Worm (Caenorhabditis elegans) whole organism, L1 larva: ENCODE results near the gene cyp-13B2.

Experiments used
- C04F5.9 ChIP-seq: sonication (generic microtip); optimal IDR thresholded peaks from 2 replicates; lab custom pipeline; 2016; ENCODE audit warnings: missing genetic modification characterization, missing compliant biosample characterization
- C16A3.4 ChIP-seq: fragments of 150-350 bp; optimal IDR thresholded peaks from 2 replicates; lab custom pipeline; 2014; ENCODE audit warnings: missing biosample characterization, missing genetic modification characterization
- C34B4.2 ChIP-seq: sonication (generic microtip); optimal IDR thresholded peaks from 2 replicates; lab custom pipeline; 2017; ENCODE audit warnings: mild to moderate bottlenecking, missing genetic modification characterization, missing compliant biosample characterization
- ama-1 ChIP-seq: fragments of 150-350 bp; optimal IDR thresholded peaks from 2 replicates; lab custom pipeline; 2014
- blmp-1 ChIP-seq: fragments of 150-350 bp; optimal IDR thresholded peaks from 2 replicates; lab custom pipeline; 2014; ENCODE audit warnings: missing biosample characterization, missing genetic modification characterization
- dsc-1 ChIP-seq: sonication (generic microtip); optimal IDR thresholded peaks from 2 replicates; lab custom pipeline; 2016; ENCODE audit warnings: mild to moderate bottlenecking, missing genetic modification characterization, missing compliant biosample characterization
- efl-1 ChIP-seq, 4 experiments: fragments of 150-350 bp; optimal IDR thresholded peaks in 3 of 4; peaks in 1 of 4; 1 replicate in 1 of 4; 2 replicates in 3 of 4; lab custom pipeline; 2014; ENCODE audit warnings: missing biosample characterization in 2 of 4, missing genetic modification characterization in 2 of 4, missing genetic modification reagents in 2 of 4
- efl-3 ChIP-seq: fragments of 200-800 bp; sonication (Bioruptor generic); optimal IDR thresholded peaks from 2 replicates; lab custom pipeline; 2018; ENCODE audit warnings: mild to moderate bottlenecking, missing genetic modification characterization, missing compliant biosample characterization
- egl-27 ChIP-seq, 2 experiments: fragments of 150-350 bp in 1 of 2; sonication (generic microtip); optimal IDR thresholded peaks; 3 replicates each; lab custom pipeline; 2017 to 2018; ENCODE audit warnings: missing biosample characterization in 2 of 2, missing genetic modification characterization in 2 of 2, missing genetic modification reagents in 2 of 2
- elt-2 ChIP-seq: sonication (generic microtip); optimal IDR thresholded peaks from 2 replicates; lab custom pipeline; 2016; ENCODE audit warnings: missing genetic modification characterization, mild to moderate bottlenecking, inconsistent platforms, missing compliant biosample characterization, missing genetic modification reagents
- hlh-4 ChIP-seq: sonication (generic microtip); optimal IDR thresholded peaks from 2 replicates; lab custom pipeline; 2016; ENCODE audit warnings: mild to moderate bottlenecking, missing genetic modification characterization, missing compliant biosample characterization
- hpl-2 ChIP-seq: fragments of 150-350 bp; optimal IDR thresholded peaks from 2 replicates; lab custom pipeline; 2014; ENCODE audit warnings: missing biosample characterization, missing genetic modification reagents, missing genetic modification characterization
- irx-1 ChIP-seq: sonication (generic microtip); optimal IDR thresholded peaks from 2 replicates; lab custom pipeline; 2016; ENCODE audit warnings: missing genetic modification characterization, missing compliant biosample characterization
- isw-1 ChIP-seq: fragments of 200-800 bp; sonication (Bioruptor generic); IDR thresholded peaks from 2 replicates; pipeline ENCODE4 v1.3.6; 2022; ENCODE audit warnings: missing genetic modification characterization, missing compliant biosample characterization
- lin-14 ChIP-seq: fragments of 200-800 bp; sonication (Bioruptor generic); optimal IDR thresholded peaks from 2 replicates; lab custom pipeline; 2018; ENCODE audit warnings: mild to moderate bottlenecking, missing genetic modification characterization, moderate library complexity, missing compliant biosample characterization
- lsy-2 ChIP-seq, 2 experiments: fragments of 150-350 bp; optimal IDR thresholded peaks; 2 replicates each; lab custom pipeline; 2014; ENCODE audit warnings: missing biosample characterization in 2 of 2, missing genetic modification characterization in 2 of 2
- mab-9 ChIP-seq: fragments of 200-800 bp; sonication (Bioruptor generic); IDR thresholded peaks from 2 replicates; pipeline ENCODE4 v1.3.6; 2022; ENCODE audit warnings: missing genetic modification reagents, missing genetic modification characterization, missing compliant biosample characterization
- mep-1 ChIP-seq: fragments of 150-350 bp; optimal IDR thresholded peaks from 2 replicates; lab custom pipeline; 2014; ENCODE audit warnings: missing biosample characterization, missing genetic modification characterization
- nhr-19 ChIP-seq: fragments of 200-800 bp; sonication (Bioruptor generic); conservative IDR thresholded peaks from 2 replicates; pipeline ENCODE4 v1.3.6; 2022; ENCODE audit warnings: missing genetic modification characterization, missing compliant biosample characterization
- nhr-20 ChIP-seq: sonication (generic microtip); optimal IDR thresholded peaks from 2 replicates; lab custom pipeline; 2016; ENCODE audit warnings: mild to moderate bottlenecking, missing genetic modification characterization, missing compliant biosample characterization
- nhr-237 ChIP-seq: fragments of 150-350 bp; optimal IDR thresholded peaks from 2 replicates; lab custom pipeline; 2014; ENCODE audit warnings: missing biosample characterization, missing genetic modification characterization
- nhr-28 ChIP-seq: fragments of 150-350 bp; optimal IDR thresholded peaks from 2 replicates; lab custom pipeline; 2014; ENCODE audit warnings: missing biosample characterization, missing genetic modification characterization
- nhr-76 ChIP-seq: sonication (generic microtip); optimal IDR thresholded peaks from 2 replicates; lab custom pipeline; 2017; ENCODE audit warnings: missing biosample characterization, missing genetic modification characterization
- nhr-90 ChIP-seq: sonication (generic microtip); optimal IDR thresholded peaks from 2 replicates; lab custom pipeline; 2016; ENCODE audit warnings: mild to moderate bottlenecking, missing genetic modification characterization, missing compliant biosample characterization; ENCODE audit not compliant: poor library complexity
- pqm-1 ChIP-seq: sonication (generic microtip); optimal IDR thresholded peaks from 3 replicates; lab custom pipeline; 2017; ENCODE audit warnings: missing biosample characterization, missing genetic modification characterization
- skn-1 ChIP-seq: fragments of 150-350 bp; optimal IDR thresholded peaks from 2 replicates; lab custom pipeline; 2014; ENCODE audit warnings: missing biosample characterization, missing genetic modification characterization
- sox-4 ChIP-seq: sonication (generic microtip); optimal IDR thresholded peaks from 2 replicates; lab custom pipeline; 2016; ENCODE audit warnings: missing genetic modification characterization, missing compliant biosample characterization
- tlp-1 ChIP-seq: fragments of 150-350 bp; optimal IDR thresholded peaks from 2 replicates; lab custom pipeline; 2014; ENCODE audit warnings: missing biosample characterization, missing genetic modification characterization
- unc-130 ChIP-seq: fragments of 150-350 bp; optimal IDR thresholded peaks from 2 replicates; lab custom pipeline; 2017; ENCODE audit warnings: missing biosample characterization, missing genetic modification characterization, inconsistent platforms
- unc-98 ChIP-seq: fragments of 200-800 bp; sonication (Bioruptor generic); IDR thresholded peaks from 2 replicates; pipeline ENCODE4 v1.3.6; 2022; ENCODE audit warnings: missing genetic modification characterization, missing compliant biosample characterization
- vab-15 ChIP-seq: sonication (generic microtip); optimal IDR thresholded peaks from 2 replicates; lab custom pipeline; 2017; ENCODE audit warnings: missing genotype, mild to moderate bottlenecking, missing genetic modification characterization, missing compliant biosample characterization
- xbp-1 ChIP-seq: sonication (generic microtip); optimal IDR thresholded peaks from 2 replicates; lab custom pipeline; 2016; ENCODE audit warnings: missing genetic modification characterization, missing compliant biosample characterization
- ztf-11 ChIP-seq, 2 experiments: sonication (generic microtip); optimal IDR thresholded peaks; 2 replicates each; lab custom pipeline; 2016 to 2017; ENCODE audit warnings: missing genetic modification characterization in 2 of 2, missing biosample characterization in 1 of 2, missing compliant biosample characterization in 1 of 2

The cyp-13B2 gene

DNA sequence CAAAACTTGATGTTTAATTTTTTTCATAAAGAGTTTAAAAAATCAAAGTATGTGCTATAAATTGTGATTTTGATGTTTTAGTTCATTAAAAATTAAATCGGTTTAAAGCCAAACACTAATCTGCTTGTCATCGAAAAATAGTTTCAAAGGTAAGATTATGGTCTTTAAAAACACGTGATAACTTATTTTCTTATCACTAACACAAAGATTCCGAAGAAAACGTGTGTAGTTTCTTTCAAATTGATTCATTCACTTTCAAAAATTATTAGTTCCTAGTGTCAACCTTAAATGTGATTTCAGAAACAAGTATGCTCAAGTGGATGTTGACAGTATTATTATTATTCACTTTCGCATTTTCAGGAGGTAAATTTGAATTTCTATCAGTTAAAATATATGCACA lies 30.6 kb downstream of the cyp-13B2 start, which contains the start of gene E02H4.7:
TSS of gene E02H4.7 (plus strand) at position 301 of the 400 bp plus-strand sequence.
- no peak for TF ChIP-seq mab-9 (GFP tag; lab: Robert Waterston, UW)
- no peak for TF ChIP-seq efl-1 (optimal IDR thresholded peaks at IDR 0.05; lab: Kevin White, UChicago)
- TF ChIP-seq efl-1 (GFP tag; optimal IDR thresholded peaks at IDR 0.05 in 1 of 2; lab: Kevin White, UChicago), result peak in 1 of 2 experiments; percentile 68
- TF ChIP-seq elt-2, result peak; percentile 43

DNA sequence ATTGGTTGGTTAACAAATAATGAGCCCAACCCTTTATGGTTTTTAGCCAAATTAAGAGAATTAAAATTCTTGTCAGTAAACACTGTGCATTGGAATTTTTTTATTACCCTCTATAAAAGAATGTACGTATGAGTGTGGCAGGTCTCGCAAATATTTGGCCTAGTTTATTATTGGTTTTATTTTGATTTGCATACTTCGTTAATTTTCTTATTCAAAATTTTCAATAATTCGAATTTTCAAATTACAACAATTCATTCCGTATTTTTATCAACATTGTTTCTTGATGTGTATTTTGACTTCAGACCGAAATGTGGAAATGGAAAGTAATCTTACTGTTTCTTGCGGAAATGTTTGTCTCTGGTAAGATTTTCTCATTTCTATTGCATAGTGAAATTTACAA lies 32.3 kb downstream of the cyp-13B2 start, which contains the start of gene E02H4.4:
TSS of gene E02H4.4 (plus strand) at position 301 of the 400 bp plus-strand sequence.
- no peak for TF ChIP-seq ama-1
- no peak for TF ChIP-seq efl-3 (GFP tag; lab: Kevin White, UChicago)
- no peak for TF ChIP-seq C04F5.9 (tag; lab: Kevin White, UChicago)
- no peak for TF ChIP-seq xbp-1 (tag; lab: Kevin White, UChicago)
- TF ChIP-seq nhr-20 (tag; lab: Kevin White, UChicago), result no peak
- no peak for TF ChIP-seq tlp-1 (tag; lab: Kevin White, UChicago)
- TF ChIP-seq unc-130 (tag; lab: Kevin White, UChicago), result no peak
- no peak for TF ChIP-seq hpl-2 (GFP tag; lab: Kevin White, UChicago)
- no peak for TF ChIP-seq dsc-1 (tag; lab: Kevin White, UChicago)
- TF ChIP-seq C16A3.4 (tag; lab: Kevin White, UChicago), result no peak
- no peak for TF ChIP-seq isw-1 (GFP tag; lab: Robert Waterston, UW)
- TF ChIP-seq pqm-1, result no peak
- no peak for TF ChIP-seq egl-27 (tag; optimal IDR thresholded peaks at IDR 0.05; lab: Kevin White, UChicago)
- no peak for TF ChIP-seq skn-1
- no peak for TF ChIP-seq irx-1 (tag; lab: Kevin White, UChicago)

DNA sequence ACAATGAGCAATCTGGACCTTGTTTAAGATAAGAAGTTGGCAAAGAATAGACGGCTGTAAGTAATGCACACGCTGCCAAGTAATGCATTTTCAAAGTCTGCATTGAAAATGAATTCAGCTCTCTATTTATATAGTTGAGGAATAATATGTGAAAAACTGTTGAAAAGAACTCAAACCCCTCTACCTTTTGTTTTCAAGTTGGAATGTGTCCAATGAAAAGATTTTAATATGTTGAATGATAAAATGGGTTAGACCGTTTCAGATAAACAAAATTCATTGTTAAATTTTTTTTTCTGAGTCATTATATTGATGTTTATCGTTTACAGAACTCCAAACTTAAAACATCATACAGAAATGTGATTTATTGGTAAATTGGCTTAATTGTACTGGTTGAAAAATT lies 38.1 kb downstream of the cyp-13B2 start, which contains the start of gene E02H4.8:
TSS of gene E02H4.8 (minus strand) at position 101 of the 400 bp plus-strand sequence.
- no peak for TF ChIP-seq mab-9 (GFP tag; lab: Robert Waterston, UW)
- TF ChIP-seq unc-130 (tag; lab: Kevin White, UChicago), result no peak
- no peak for TF ChIP-seq xbp-1 (tag; lab: Kevin White, UChicago)
- TF ChIP-seq lsy-2 (tag; optimal IDR thresholded peaks at IDR 0.05; lab: Kevin White, UChicago), result no peak
- no peak for TF ChIP-seq elt-2
- TF ChIP-seq nhr-76 (tag; lab: Kevin White, UChicago), result no peak
- TF ChIP-seq C04F5.9 (tag; lab: Kevin White, UChicago), result no peak
- TF ChIP-seq sox-4, result no peak

ce11 chrX:14267170-14267569 lies 41.8 kb downstream of the cyp-13B2 start:
- TF ChIP-seq vab-15 (no peak), nhr-28 (tag; lab: Kevin White, UChicago) (no peak), nhr-90 (tag; lab: Kevin White, UChicago) (no peak), hlh-4 (no peak), lsy-2 (tag; optimal IDR thresholded peaks at IDR 0.05; lab: Kevin White, UChicago) (no peak), ztf-11 (tag; optimal IDR thresholded peaks at IDR 0.05; lab: Kevin White, UChicago) (no peak), mep-1 (no peak), isw-1 (GFP tag; lab: Robert Waterston, UW) (no peak), C34B4.2 (no peak)
- TF ChIP-seq, all 84 proteins: peak for 0

DNA sequence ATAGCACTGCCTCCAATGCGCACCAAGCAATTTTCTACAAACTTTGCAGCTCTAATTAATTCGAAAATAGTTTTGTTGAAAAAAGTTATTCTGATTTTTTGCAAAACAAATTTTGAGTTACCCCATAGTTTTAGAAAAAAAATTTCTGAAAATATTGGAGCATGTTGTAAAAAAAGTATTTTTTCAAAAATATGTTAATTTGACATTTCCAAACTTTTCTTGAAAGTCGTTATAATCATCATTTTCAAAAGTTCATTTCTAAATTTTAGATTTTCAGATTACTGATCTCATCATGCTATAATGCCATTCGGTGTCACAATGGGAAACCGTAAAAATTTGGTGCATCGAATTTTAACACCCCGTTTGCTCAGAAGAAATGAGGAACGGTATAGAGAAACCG lies 42.4 kb downstream of the cyp-13B2 start, which contains the start of gene del-1:
TSS of gene del-1 (plus strand) at position 301 of the 400 bp plus-strand sequence.
- TF ChIP-seq blmp-1 (tag; lab: Kevin White, UChicago), result no peak
- TF ChIP-seq unc-98 (GFP tag; lab: Robert Waterston, UW), result no peak
- no peak for TF ChIP-seq nhr-19 (GFP tag; lab: Robert Waterston, UW)
- no peak for TF ChIP-seq lin-14 (GFP tag; lab: Kevin White, UChicago)
- TF ChIP-seq hlh-4, result no peak
- TF ChIP-seq nhr-237, result no peak
- TF ChIP-seq C16A3.4 (tag; lab: Kevin White, UChicago), result no peak
